Worm (Caenorhabditis elegans) whole organism, late embryonic: ENCODE results near the gene Y71H2AM.6.

Experiments used
- K02D7.2 ChIP-seq: sonication (generic microtip); optimal IDR thresholded peaks from 2 replicates; lab custom pipeline; 2017; ENCODE audit warnings: mild to moderate bottlenecking, missing genetic modification characterization, missing compliant biosample characterization
- ama-1 ChIP-seq: fragments of 150-350 bp; optimal IDR thresholded peaks from 2 replicates; lab custom pipeline; 2014
- ceh-19 ChIP-seq: fragments of 200-800 bp; sonication (Bioruptor generic); optimal IDR thresholded peaks from 2 replicates; lab custom pipeline; 2018; ENCODE audit warnings: mild to moderate bottlenecking, missing genetic modification characterization, missing compliant biosample characterization
- ceh-30 ChIP-seq: fragments of 150-350 bp; optimal IDR thresholded peaks from 2 replicates; lab custom pipeline; 2014; ENCODE audit warnings: missing biosample characterization, missing genetic modification characterization
- ceh-31 ChIP-seq: sonication (generic microtip); optimal IDR thresholded peaks from 2 replicates; lab custom pipeline; 2016; ENCODE audit warnings: missing genetic modification characterization, missing compliant biosample characterization
- ceh-34 ChIP-seq: sonication (generic microtip); optimal IDR thresholded peaks from 2 replicates; lab custom pipeline; 2016; ENCODE audit warnings: mild to moderate bottlenecking, missing genetic modification characterization, missing compliant biosample characterization
- ceh-45 ChIP-seq: fragments of 200-800 bp; sonication (Bioruptor generic); IDR thresholded peaks from 2 replicates; pipeline ENCODE4 v1.3.6; 2022; ENCODE audit warnings: missing genetic modification reagents, missing genetic modification characterization, missing compliant biosample characterization
- ceh-9 ChIP-seq: sonication (generic microtip); optimal IDR thresholded peaks from 2 replicates; lab custom pipeline; 2016; ENCODE audit warnings: mild to moderate bottlenecking, missing genetic modification characterization, inconsistent platforms, missing compliant biosample characterization
- che-1 ChIP-seq: sonication (generic microtip); optimal IDR thresholded peaks from 2 replicates; lab custom pipeline; 2016; ENCODE audit warnings: mild to moderate bottlenecking, missing genetic modification characterization, missing compliant biosample characterization
- dmd-4 ChIP-seq: sonication (generic microtip); optimal IDR thresholded peaks from 2 replicates; lab custom pipeline; 2016; ENCODE audit warnings: borderline replicate concordance, missing genetic modification characterization, missing compliant biosample characterization
- dve-1 ChIP-seq: sonication (generic microtip); optimal IDR thresholded peaks from 2 replicates; lab custom pipeline; 2017; ENCODE audit warnings: antibody characterized with exemption, mild to moderate bottlenecking, missing genetic modification characterization, missing compliant biosample characterization
- elt-2 ChIP-seq: sonication (generic microtip); optimal IDR thresholded peaks from 2 replicates; lab custom pipeline; 2016; ENCODE audit warnings: missing genetic modification reagents, missing genetic modification characterization, missing compliant biosample characterization
- elt-4 ChIP-seq: sonication (generic microtip); optimal IDR thresholded peaks from 2 replicates; lab custom pipeline; 2016; ENCODE audit warnings: missing genetic modification characterization, missing compliant biosample characterization
- fax-1 ChIP-seq: sonication (generic microtip); optimal IDR thresholded peaks from 2 replicates; lab custom pipeline; 2016; ENCODE audit warnings: missing genotype, missing genetic modification characterization, missing compliant biosample characterization
- fkh-10 ChIP-seq: fragments of 150-350 bp; optimal IDR thresholded peaks from 2 replicates; lab custom pipeline; 2014; ENCODE audit warnings: missing biosample characterization, missing genetic modification reagents, missing genetic modification characterization
- hlh-30 ChIP-seq: sonication (generic microtip); optimal IDR thresholded peaks from 2 replicates; lab custom pipeline; 2017; ENCODE audit warnings: antibody characterized with exemption, missing genetic modification characterization, missing compliant biosample characterization; ENCODE audit not compliant: insufficient read depth
- hlh-6 ChIP-seq: sonication (generic microtip); optimal IDR thresholded peaks from 2 replicates; lab custom pipeline; 2016; ENCODE audit warnings: missing genotype, missing genetic modification characterization, missing compliant biosample characterization
- hlh-8 ChIP-seq: sonication (generic microtip); optimal IDR thresholded peaks from 2 replicates; lab custom pipeline; 2016; ENCODE audit warnings: missing genotype, missing genetic modification characterization, missing compliant biosample characterization
- lim-6 ChIP-seq: sonication (generic microtip); optimal IDR thresholded peaks from 2 replicates; lab custom pipeline; 2016; ENCODE audit warnings: missing genetic modification characterization, missing compliant biosample characterization
- lin-11 ChIP-seq: fragments of 200-800 bp; sonication (Bioruptor generic); optimal IDR thresholded peaks from 2 replicates; lab custom pipeline; 2018; ENCODE audit warnings: mild to moderate bottlenecking, missing genetic modification characterization, missing compliant biosample characterization
- madf-2 ChIP-seq: sonication (generic microtip); optimal IDR thresholded peaks from 2 replicates; lab custom pipeline; 2017; ENCODE audit warnings: missing genetic modification characterization, missing compliant biosample characterization
- nfya-1 ChIP-seq: sonication (generic microtip); optimal IDR thresholded peaks from 2 replicates; lab custom pipeline; 2017; ENCODE audit warnings: missing genetic modification characterization, mild to moderate bottlenecking, missing compliant biosample characterization, antibody characterized with exemption, moderate library complexity
- npax-4 ChIP-seq: sonication (generic microtip); optimal IDR thresholded peaks from 2 replicates; lab custom pipeline; 2016; ENCODE audit warnings: missing genetic modification characterization, missing compliant biosample characterization
- odd-2 ChIP-seq: sonication (generic microtip); optimal IDR thresholded peaks from 2 replicates; lab custom pipeline; 2017; ENCODE audit warnings: antibody characterized with exemption, mild to moderate bottlenecking, missing genetic modification characterization, missing compliant biosample characterization
- pag-3 ChIP-seq: sonication (generic microtip); optimal IDR thresholded peaks from 2 replicates; lab custom pipeline; 2016; ENCODE audit warnings: missing compliant biosample characterization, missing genetic modification characterization, borderline replicate concordance
- ref-2 ChIP-seq: sonication (generic microtip); optimal IDR thresholded peaks from 2 replicates; lab custom pipeline; 2016; ENCODE audit warnings: missing genetic modification characterization, missing compliant biosample characterization
- rnt-1 ChIP-seq: sonication (generic microtip); optimal IDR thresholded peaks from 2 replicates; lab custom pipeline; 2016; ENCODE audit warnings: missing genetic modification characterization, missing compliant biosample characterization
- zip-5 ChIP-seq: sonication (generic microtip); optimal IDR thresholded peaks from 2 replicates; lab custom pipeline; 2016; ENCODE audit warnings: missing genetic modification characterization, missing compliant biosample characterization

Gene Y71H2AM.6

ce11 chrIII:2780793-2781192, at the start of gene Y71H2AM.6:
Y71H2AM.6 (plus strand) TSS chrIII:2781056.
- no peak for TF ChIP-seq zip-5 (tag; lab: Kevin White, UChicago)
- TF ChIP-seq nfya-1 (tag; lab: Kevin White, UChicago), result peak; percentile 15
- TF ChIP-seq che-1, result no peak

ce11 chrIII:2733606-2734183, 47.2 kb upstream of the Y71H2AM.6 start, which contains the start of gene Y71H2AM.12:
Y71H2AM.12 (minus strand) TSS chrIII:2734091.
- TF ChIP-seq hlh-8 (tag; lab: Kevin White, UChicago), result no peak
- TF ChIP-seq hlh-30 (tag; lab: Kevin White, UChicago), result no peak

ce11 chrIII:2739469-2739868, 41.4 kb upstream of the Y71H2AM.6 start, which contains the start of gene cest-25:
cest-25 (minus strand) TSS chrIII:2739531.
- TF ChIP-seq rnt-1 (tag; lab: Kevin White, UChicago) (no peak), ceh-19 (no peak), elt-2 (peak; percentile 56), ceh-31 (no peak), madf-2 (tag; lab: Kevin White, UChicago) (no peak)
- TF ChIP-seq, all 69 proteins: peak for 1

- no peak for TF ChIP-seq ceh-9 (tag; lab: Kevin White, UChicago)
- TF ChIP-seq ceh-34, result no peak
- TF ChIP-seq fax-1 (tag; lab: Kevin White, UChicago), result no peak
- no peak for TF ChIP-seq K02D7.2 (tag; lab: Kevin White, UChicago)
- no peak for TF ChIP-seq ceh-30 (tag; lab: Kevin White, UChicago)
- TF ChIP-seq ama-1 (lab: Kevin White, UChicago), result no peak
- TF ChIP-seq ceh-19, result no peak
- TF ChIP-seq, all 69 proteins: peak for 0
Measured at ce11 chrIII:2746553-2746952, 34.3 kb upstream of the Y71H2AM.6 start, which contains the start of gene Y71H2AM.14. Y71H2AM.14 (minus strand) TSS chrIII:2746653.

ce11 chrIII:2756260-2756659, 24.6 kb upstream of the Y71H2AM.6 start, which contains the start of gene gldi-9:
gldi-9 (minus strand) TSS chrIII:2756360.
- no peak for TF ChIP-seq dmd-4 (tag; lab: Kevin White, UChicago)
- TF ChIP-seq npax-4 (tag; lab: Kevin White, UChicago), result no peak

ce11 chrIII:2757478-2757877, 23.4 kb upstream of the Y71H2AM.6 start:
- TF ChIP-seq dve-1, result peak; percentile 72
- TF ChIP-seq lim-6 (tag; lab: Kevin White, UChicago), result no peak
- TF ChIP-seq ceh-45 (GFP tag; lab: Robert Waterston, UW), result no peak
- TF ChIP-seq odd-2 (tag; lab: Kevin White, UChicago), result no peak
- TF ChIP-seq pag-3, result no peak
- TF ChIP-seq ceh-34, result no peak
- TF ChIP-seq elt-4, result no peak
- TF ChIP-seq elt-2, result no peak

- TF ChIP-seq hlh-6 (tag; lab: Kevin White, UChicago) (no peak), fkh-10 (GFP tag; lab: Kevin White, UChicago) (no peak), K02D7.2 (tag; lab: Kevin White, UChicago) (no peak), lin-11 (tag; lab: Kevin White, UChicago) (no peak), ref-2 (tag; lab: Kevin White, UChicago) (no peak), rnt-1 (tag; lab: Kevin White, UChicago) (no peak), ceh-30 (tag; lab: Kevin White, UChicago) (no peak), ama-1 (lab: Kevin White, UChicago) (no peak)
- TF ChIP-seq, all 69 proteins: peak for 0
Measured at ce11 chrIII:2758092-2758491, 22.8 kb upstream of the Y71H2AM.6 start.
